Worm (Caenorhabditis elegans) whole organism, L3 larva: ENCODE data around the gene T10G3.4.

Experiments
- R02D3.7 ChIP-seq: fragments of 150-350 bp; optimal IDR thresholded peaks from 2 replicates; lab custom pipeline; 2014; ENCODE audit warnings: missing biosample characterization, missing genetic modification characterization
- ZK546.5 ChIP-seq: sonication (generic microtip); optimal IDR thresholded peaks from 2 replicates; lab custom pipeline; 2017; ENCODE audit warnings: missing biosample characterization, missing genetic modification characterization
- aly-2 ChIP-seq: fragments of 150-350 bp; optimal IDR thresholded peaks from 2 replicates; lab custom pipeline; 2014; ENCODE audit warnings: missing biosample characterization, missing genetic modification characterization
- ama-1 ChIP-seq: fragments of 150-350 bp; optimal IDR thresholded peaks from 2 replicates; lab custom pipeline; 2018
- ceh-16 ChIP-seq: sonication (generic microtip); optimal IDR thresholded peaks from 2 replicates; lab custom pipeline; 2017; ENCODE audit warnings: missing biosample characterization, missing genetic modification characterization
- ceh-28 ChIP-seq: fragments of 150-350 bp; optimal IDR thresholded peaks from 2 replicates; lab custom pipeline; 2014; ENCODE audit warnings: missing biosample characterization, missing genetic modification reagents, missing genetic modification characterization
- ceh-82 ChIP-seq: fragments of 150-350 bp; optimal IDR thresholded peaks from 2 replicates; lab custom pipeline; 2014; ENCODE audit warnings: missing biosample characterization, missing genetic modification characterization
- egl-27 ChIP-seq: sonication (generic microtip); optimal IDR thresholded peaks from 4 replicates; lab custom pipeline; 2017; ENCODE audit warnings: missing biosample characterization, missing genetic modification reagents, missing genetic modification characterization
- egl-5 ChIP-seq: fragments of 150-350 bp; optimal IDR thresholded peaks from 2 replicates; lab custom pipeline; 2017; ENCODE audit warnings: missing biosample characterization, missing genetic modification reagents, missing genetic modification characterization, inconsistent platforms
- elt-2 ChIP-seq: sonication (generic microtip); optimal IDR thresholded peaks from 2 replicates; lab custom pipeline; 2016; ENCODE audit warnings: missing genetic modification reagents, mild to moderate bottlenecking, missing genetic modification characterization, missing compliant biosample characterization
- elt-3 ChIP-seq, 3 experiments: fragments of 150-350 bp in 1 of 3; sonication (generic microtip) in 2 of 3; optimal IDR thresholded peaks; 2 replicates in 2 of 3; 4 replicates in 1 of 3; lab custom pipeline; 2014 to 2017; ENCODE audit warnings: missing biosample characterization in 3 of 3, missing genetic modification characterization in 3 of 3
- eor-1 ChIP-seq, 2 experiments: fragments of 150-350 bp; optimal IDR thresholded peaks; 2 replicates each; lab custom pipeline; 2014 to 2018; ENCODE audit warnings: missing biosample characterization in 2 of 2, missing genetic modification characterization in 2 of 2
- fos-1 ChIP-seq: fragments of 150-350 bp; optimal IDR thresholded peaks from 2 replicates; lab custom pipeline; 2014; ENCODE audit warnings: missing biosample characterization, missing genetic modification characterization
- hmg-11 ChIP-seq: sonication (generic microtip); optimal IDR thresholded peaks from 2 replicates; lab custom pipeline; 2016; ENCODE audit warnings: missing genetic modification characterization, missing compliant biosample characterization
- jun-1 ChIP-seq: fragments of 150-350 bp; optimal IDR thresholded peaks from 2 replicates; lab custom pipeline; 2014; ENCODE audit warnings: missing biosample characterization, missing genetic modification reagents, missing genetic modification characterization
- lin-15B ChIP-seq: fragments of 150-350 bp; optimal IDR thresholded peaks from 2 replicates; lab custom pipeline; 2014; ENCODE audit warnings: missing biosample characterization, missing genetic modification characterization
- lin-39 ChIP-seq: fragments of 150-350 bp; optimal IDR thresholded peaks from 2 replicates; lab custom pipeline; 2018; ENCODE audit warnings: missing biosample characterization, missing genetic modification reagents, missing genetic modification characterization
- lsy-12 ChIP-seq: sonication (generic microtip); optimal IDR thresholded peaks from 2 replicates; lab custom pipeline; 2016; ENCODE audit warnings: mild to moderate bottlenecking, missing genetic modification characterization, missing compliant biosample characterization
- nfya-1 ChIP-seq: sonication (generic microtip); optimal IDR thresholded peaks from 2 replicates; lab custom pipeline; 2017; ENCODE audit warnings: missing genetic modification characterization, mild to moderate bottlenecking, missing compliant biosample characterization, antibody characterized with exemption, moderate library complexity; ENCODE audit not compliant: insufficient read depth
- nhr-11 ChIP-seq: fragments of 150-350 bp; optimal IDR thresholded peaks from 2 replicates; lab custom pipeline; 2014; ENCODE audit warnings: missing biosample characterization, missing genetic modification characterization
- nhr-12 ChIP-seq: fragments of 150-350 bp; optimal IDR thresholded peaks from 2 replicates; lab custom pipeline; 2014; ENCODE audit warnings: missing biosample characterization, missing genetic modification characterization
- nhr-23 ChIP-seq: fragments of 150-350 bp; optimal IDR thresholded peaks from 2 replicates; lab custom pipeline; 2014; ENCODE audit warnings: missing biosample characterization, missing genetic modification reagents, missing genetic modification characterization
- nhr-237 ChIP-seq: fragments of 150-350 bp; optimal IDR thresholded peaks from 2 replicates; lab custom pipeline; 2014; ENCODE audit warnings: missing biosample characterization, missing genetic modification characterization
- nhr-25 ChIP-seq: sonication (generic microtip); optimal IDR thresholded peaks from 2 replicates; lab custom pipeline; 2017; ENCODE audit warnings: missing biosample characterization, missing genetic modification characterization
- nhr-43 ChIP-seq: sonication (generic microtip); optimal IDR thresholded peaks from 2 replicates; lab custom pipeline; 2016; ENCODE audit warnings: mild to moderate bottlenecking, missing genetic modification characterization, missing compliant biosample characterization; ENCODE audit not compliant: poor library complexity, severe bottlenecking
- nhr-67 ChIP-seq: fragments of 150-350 bp; optimal IDR thresholded peaks from 2 replicates; lab custom pipeline; 2014; ENCODE audit warnings: missing biosample characterization, missing genetic modification characterization
- nhr-76 ChIP-seq: fragments of 150-350 bp; sonication (generic microtip); optimal IDR thresholded peaks from 5 replicates; lab custom pipeline; 2014; ENCODE audit warnings: missing biosample characterization, missing genetic modification characterization
- nhr-77 ChIP-seq: fragments of 150-350 bp; optimal IDR thresholded peaks from 2 replicates; lab custom pipeline; 2014; ENCODE audit warnings: missing biosample characterization, missing genetic modification characterization
- pha-4 ChIP-seq: fragments of 150-350 bp; optimal IDR thresholded peaks from 2 replicates; lab custom pipeline; 2014; ENCODE audit warnings: missing biosample characterization, missing genetic modification reagents, missing genetic modification characterization
- pqm-1 ChIP-seq: fragments of 150-350 bp; optimal IDR thresholded peaks from 2 replicates; lab custom pipeline; 2017; ENCODE audit warnings: missing biosample characterization, missing genetic modification characterization, inconsistent platforms
- skn-1 ChIP-seq: fragments of 150-350 bp; optimal IDR thresholded peaks from 2 replicates; lab custom pipeline; 2014; ENCODE audit warnings: missing biosample characterization, missing genetic modification characterization
- snpc-4 ChIP-seq: fragments of 150-350 bp; optimal IDR thresholded peaks from 2 replicates; lab custom pipeline; 2014; ENCODE audit warnings: missing biosample characterization, missing genetic modification characterization
- tbx-2 ChIP-seq: sonication (generic microtip); optimal IDR thresholded peaks from 2 replicates; lab custom pipeline; 2016; ENCODE audit warnings: mild to moderate bottlenecking, missing genetic modification characterization, missing compliant biosample characterization
- zag-1 ChIP-seq: fragments of 150-350 bp; optimal IDR thresholded peaks from 2 replicates; lab custom pipeline; 2014; ENCODE audit warnings: missing biosample characterization, missing genetic modification characterization

T10G3.4 gene

ce11 chrV:13468190-13468765 is 16.0 kb downstream of the T10G3.4 start, which contains the start of the genes F25H9.6 and F25H9.7 (continued):
- TF ChIP-seq eor-1 (tag; optimal IDR thresholded peaks at IDR 0.05; lab: Kevin White, UChicago) (no peak), R02D3.7 (peak; percentile 52), lin-39 (peak; percentile 49), nhr-11 (no peak), tbx-2 (tag; lab: Kevin White, UChicago) (peak; percentile 39), ceh-16 (tag; lab: Kevin White, UChicago) (no peak), ZK546.5 (tag; lab: Kevin White, UChicago) (no peak), egl-5 (tag; lab: Kevin White, UChicago) (no peak), ama-1 (lab: Kevin White, UChicago) (no peak)
- TF ChIP-seq, all 47 proteins: peak for 19

- no peak for TF ChIP-seq elt-3 (tag; optimal IDR thresholded peaks at IDR 0.05; lab: Kevin White, UChicago)
- no peak for TF ChIP-seq pqm-1 (tag; lab: Kevin White, UChicago)
- no peak for TF ChIP-seq fos-1 (tag; lab: Kevin White, UChicago)
- TF ChIP-seq nhr-77 (tag; lab: Kevin White, UChicago): no peak
- peak; percentile 49 for TF ChIP-seq skn-1
- TF ChIP-seq nhr-12: no peak
- no peak for TF ChIP-seq hmg-11 (tag; lab: Kevin White, UChicago)
- TF ChIP-seq jun-1 (tag; lab: Kevin White, UChicago): no peak
- no peak for TF ChIP-seq ceh-28 (tag; lab: Kevin White, UChicago)
- no peak for TF ChIP-seq nhr-237 (tag; lab: Kevin White, UChicago)
- TF ChIP-seq tbx-2 (tag; lab: Kevin White, UChicago): no peak
- TF ChIP-seq zag-1 (tag; lab: Kevin White, UChicago): no peak
- TF ChIP-seq ceh-16 (tag; lab: Kevin White, UChicago): no peak
- TF ChIP-seq egl-27 (tag; lab: Kevin White, UChicago): no peak
- no peak for TF ChIP-seq aly-2 (tag; lab: Kevin White, UChicago)
- TF ChIP-seq ZK546.5 (tag; lab: Kevin White, UChicago): no peak
- TF ChIP-seq nhr-25: peak; percentile 34
- TF ChIP-seq nhr-43 (tag; lab: Kevin White, UChicago): no peak
- TF ChIP-seq elt-2: peak; percentile 9
- no peak for TF ChIP-seq R02D3.7
- TF ChIP-seq nhr-67: no peak
- TF ChIP-seq lsy-12 (tag; lab: Kevin White, UChicago): no peak
- no peak for TF ChIP-seq ceh-82 (tag; lab: Kevin White, UChicago)
Observed at ce11 chrV:13464123-13464522, 20.1 kb downstream of the T10G3.4 start.

- TF ChIP-seq ceh-16 (tag; lab: Kevin White, UChicago): no peak
- TF ChIP-seq elt-2: peak; percentile 89
- TF ChIP-seq pqm-1 (tag; lab: Kevin White, UChicago): peak; percentile 100
- peak; percentile 12 for TF ChIP-seq nhr-43 (tag; lab: Kevin White, UChicago)
- peak; percentile 45 for TF ChIP-seq lin-39
- no peak for TF ChIP-seq nhr-12
- peak; percentile 67 for TF ChIP-seq nfya-1 (tag; lab: Kevin White, UChicago)
- peak; percentile 87 for TF ChIP-seq pha-4 (tag; lab: Kevin White, UChicago)
- TF ChIP-seq zag-1 (tag; lab: Kevin White, UChicago): no peak
- peak; percentile 53 for TF ChIP-seq nhr-23 (tag; lab: Kevin White, UChicago)
- no peak for TF ChIP-seq nhr-76 (tag; lab: Kevin White, UChicago)
- peak; percentile 28 for TF ChIP-seq jun-1 (tag; lab: Kevin White, UChicago)
- TF ChIP-seq nhr-11: peak; percentile 31
- peak; percentile 53 for TF ChIP-seq lin-15B
- peak; percentile 90 for TF ChIP-seq hmg-11 (tag; lab: Kevin White, UChicago)
- TF ChIP-seq snpc-4: peak; percentile 51
- peak; percentile 36 for TF ChIP-seq nhr-25
- peak; percentile 28 for TF ChIP-seq skn-1
- peak; percentile 9 for TF ChIP-seq lsy-12 (tag; lab: Kevin White, UChicago)
- peak; percentile 68 for TF ChIP-seq ceh-28 (tag; lab: Kevin White, UChicago)
Observed at ce11 chrV:13462974-13463373, 21.3 kb downstream of the T10G3.4 start, which contains the start of gene frm-10. frm-10 (plus strand) TSS chrV:13463207.

ce11 chrV:13459323-13459722 is 24.9 kb downstream of the T10G3.4 start, which contains the start of gene bath-39:
bath-39 (plus strand) TSS chrV:13459459.
- TF ChIP-seq elt-2 (peak; percentile 1), lin-15B (peak; percentile 12), nhr-43 (tag; lab: Kevin White, UChicago) (no peak), pha-4 (tag; lab: Kevin White, UChicago) (peak; percentile 27)
